Worm (Caenorhabditis elegans) whole organism, L4 larva: ENCODE results near the gene F12F6.7.

Experiments used
- ama-1 ChIP-seq: fragments of 150-350 bp; optimal IDR thresholded peaks from 2 replicates; lab custom pipeline; 2014; ENCODE audit warnings: inconsistent platforms, mixed read lengths
- nhr-77 ChIP-seq: fragments of 150-350 bp; optimal IDR thresholded peaks from 2 replicates; lab custom pipeline; 2014; ENCODE audit warnings: missing biosample characterization, missing genetic modification characterization

DNA sequence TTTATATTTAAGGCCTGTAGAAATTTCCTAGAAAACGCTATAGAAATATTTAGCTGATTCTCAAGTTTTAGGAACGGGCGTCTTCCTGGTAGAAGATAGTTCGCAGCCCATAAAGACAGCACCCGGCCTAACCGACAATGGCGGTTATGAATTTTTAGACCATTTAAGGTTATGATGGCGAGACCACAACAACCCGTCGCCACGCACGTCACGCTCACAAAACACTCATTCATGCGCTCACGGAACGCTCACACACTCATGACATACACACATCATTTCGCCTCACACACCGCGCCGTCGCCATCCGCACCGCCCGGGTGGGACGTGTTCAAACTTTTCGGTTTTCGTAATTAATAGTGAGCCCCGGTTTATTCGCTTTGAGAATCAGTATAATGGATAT lies 37.9 kb downstream of the F12F6.7 start:
- TF ChIP-seq nhr-77 (tag; lab: Kevin White, UChicago) (no peak), ama-1 (lab: Kevin White, UChicago) (no peak)
